Worm (Caenorhabditis elegans) whole organism, L4/young adult: ENCODE measurements around the gene srw-94.

ENCODE experiments used
- W03F9.2 ChIP-seq: fragments of 150-350 bp; optimal IDR thresholded peaks from 2 replicates; lab custom pipeline; 2014; ENCODE audit warnings: missing biosample characterization, missing genetic modification characterization
- dao-5 ChIP-seq: sonication (generic microtip); optimal IDR thresholded peaks from 2 replicates; lab custom pipeline; 2016; ENCODE audit warnings: missing genotype, missing genetic modification characterization, moderate library complexity, missing compliant biosample characterization
- him-1 ChIP-seq: sonication (generic microtip); optimal IDR thresholded peaks from 2 replicates; lab custom pipeline; 2016; ENCODE audit warnings: missing genotype, missing genetic modification reagents, missing genetic modification characterization, missing compliant biosample characterization

The srw-94 gene

ce11 chrIV:4809813-4810212 is 4.5 kb upstream of the srw-94 start, which contains the start of gene H06H21.37:
Gene H06H21.37 (minus strand): TSS chrIV:4809974.
- TF ChIP-seq dao-5 (tag; lab: Kevin White, UChicago) (no peak), him-1 (tag; lab: Kevin White, UChicago) (no peak), W03F9.2 (tag; lab: Kevin White, UChicago) (no peak)

ce11 chrIV:4810377-4810984 is 3.8 kb upstream of the srw-94 start, which contains the start of gene eif-1.A:
Gene eif-1.A (plus strand): TSS chrIV:4810934.
- TF ChIP-seq W03F9.2 (tag; lab: Kevin White, UChicago): peak; percentile 91
- TF ChIP-seq dao-5 (tag; lab: Kevin White, UChicago): no peak

- TF ChIP-seq W03F9.2 (tag; lab: Kevin White, UChicago) (no peak), him-1 (tag; lab: Kevin White, UChicago) (no peak), dao-5 (tag; lab: Kevin White, UChicago) (no peak)
These were observed 2.4 kb upstream of the srw-94 start, which contains the start of gene srw-95 for ce11 chrIV:4811863-4812262. Gene srw-95 (plus strand): TSS chrIV:4812075.

DNA sequence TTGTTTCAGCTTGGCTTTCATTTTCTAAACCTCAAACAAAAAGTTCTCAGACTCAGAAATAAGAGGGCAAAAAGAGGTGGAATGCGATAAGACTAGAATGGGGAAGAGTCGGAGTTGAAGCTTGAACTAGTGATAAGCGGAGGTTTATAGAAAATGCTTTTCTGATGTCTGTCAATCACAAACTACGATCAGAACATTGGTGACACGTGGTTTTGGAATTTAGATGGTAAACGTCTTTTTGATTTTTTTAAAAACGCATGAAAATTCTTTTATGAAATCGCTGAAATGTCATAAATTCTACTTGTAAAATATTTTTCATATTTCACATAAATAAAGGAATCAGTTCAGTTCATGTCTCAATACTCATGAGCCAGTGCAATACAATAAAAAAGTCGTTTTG is 6.8 kb downstream of the srw-94 start, which contains the start of gene H06H21.8:
TSS of gene H06H21.8 (minus strand) at position 78 of the 400 bp plus-strand sequence.
- TF ChIP-seq dao-5 (tag; lab: Kevin White, UChicago) (no peak), him-1 (tag; lab: Kevin White, UChicago) (no peak), W03F9.2 (tag; lab: Kevin White, UChicago) (no peak)

DNA sequence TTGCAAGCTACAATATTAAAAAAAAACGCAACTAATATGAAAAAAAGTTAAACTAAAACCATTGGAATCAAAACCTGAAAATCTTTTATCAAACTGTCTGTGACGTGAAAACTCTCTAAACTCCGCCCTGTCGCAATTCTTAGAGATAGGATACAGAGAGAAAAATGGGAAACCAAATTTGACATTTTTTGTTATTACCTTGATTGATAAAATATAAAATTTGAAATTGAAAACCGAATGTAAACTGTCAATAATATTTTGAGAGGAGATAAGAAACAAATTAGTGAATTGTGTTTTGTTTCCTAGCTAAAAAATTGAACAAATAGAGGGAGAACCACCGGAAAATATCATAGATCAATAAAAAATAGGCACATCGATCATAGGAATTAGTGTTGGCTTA is 7.6 kb downstream of the srw-94 start:
- no peak for TF ChIP-seq W03F9.2 (tag; lab: Kevin White, UChicago)
- TF ChIP-seq dao-5 (tag; lab: Kevin White, UChicago): no peak
- no peak for TF ChIP-seq him-1 (tag; lab: Kevin White, UChicago)

DNA sequence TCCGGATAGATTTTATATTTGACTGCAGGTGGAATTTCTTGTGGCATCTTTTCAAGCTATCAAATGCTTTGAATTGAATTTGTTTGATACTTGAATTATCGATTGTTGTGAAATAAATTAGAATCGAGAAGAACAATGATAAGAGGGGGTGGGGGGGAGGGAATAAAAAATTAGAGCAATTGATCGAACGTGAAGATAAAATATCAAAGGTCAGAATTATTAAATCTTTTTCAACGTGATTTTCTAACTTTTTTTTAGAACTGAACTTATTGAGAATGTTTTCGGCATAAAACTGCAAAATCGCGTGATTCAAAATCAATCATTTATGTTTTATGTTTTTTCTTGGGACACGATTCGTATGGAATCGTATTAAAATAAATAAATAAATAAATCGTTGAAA is 12.9 kb downstream of the srw-94 start, which contains the start of gene mpz-4:
TSS of gene mpz-4 (minus strand) at position 101 of the 400 bp plus-strand sequence.
- TF ChIP-seq him-1 (tag; lab: Kevin White, UChicago): no peak
- TF ChIP-seq W03F9.2 (tag; lab: Kevin White, UChicago): no peak
- TF ChIP-seq dao-5 (tag; lab: Kevin White, UChicago): no peak

DNA sequence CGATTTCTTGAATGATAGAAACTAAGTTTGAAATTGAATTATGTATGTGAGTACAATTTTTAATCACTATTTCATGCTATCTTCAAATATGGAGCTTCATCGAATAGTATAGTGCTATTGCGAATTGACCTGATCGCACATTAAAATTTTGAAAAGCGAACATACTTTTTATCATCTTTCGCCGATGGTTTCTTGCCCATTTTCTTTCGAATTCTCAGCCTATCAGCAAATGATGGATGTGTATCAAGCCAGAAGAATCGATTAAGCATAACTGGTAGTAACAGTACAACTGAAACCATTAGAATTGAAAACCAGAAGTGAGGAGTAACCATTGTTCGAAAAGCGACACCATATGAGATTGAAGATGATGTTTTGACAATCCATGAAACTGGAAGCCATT is 15.4 kb downstream of the srw-94 start:
- TF ChIP-seq W03F9.2 (tag; lab: Kevin White, UChicago) (no peak), dao-5 (tag; lab: Kevin White, UChicago) (no peak), him-1 (tag; lab: Kevin White, UChicago) (no peak)

DNA sequence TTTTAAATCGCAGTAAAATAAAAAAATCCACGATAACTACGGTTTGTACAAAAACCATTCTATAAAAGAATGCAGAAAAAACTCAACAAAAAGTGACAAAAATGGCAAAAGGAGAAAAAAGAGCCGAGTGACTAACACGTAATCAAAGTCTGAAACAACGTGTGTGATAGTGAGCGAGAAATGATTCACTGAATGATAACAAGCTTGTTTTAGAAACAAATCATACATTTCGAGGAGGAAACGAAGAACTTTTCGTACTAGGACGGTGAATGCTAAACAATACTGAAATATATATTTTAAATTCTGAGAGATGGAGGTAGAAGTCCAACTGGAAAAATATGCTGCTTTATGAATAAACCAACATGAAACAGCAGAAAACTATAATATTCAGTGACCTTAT is 27.7 kb downstream of the srw-94 start:
- TF ChIP-seq him-1 (tag; lab: Kevin White, UChicago) (no peak), W03F9.2 (tag; lab: Kevin White, UChicago) (no peak), dao-5 (tag; lab: Kevin White, UChicago) (no peak)

DNA sequence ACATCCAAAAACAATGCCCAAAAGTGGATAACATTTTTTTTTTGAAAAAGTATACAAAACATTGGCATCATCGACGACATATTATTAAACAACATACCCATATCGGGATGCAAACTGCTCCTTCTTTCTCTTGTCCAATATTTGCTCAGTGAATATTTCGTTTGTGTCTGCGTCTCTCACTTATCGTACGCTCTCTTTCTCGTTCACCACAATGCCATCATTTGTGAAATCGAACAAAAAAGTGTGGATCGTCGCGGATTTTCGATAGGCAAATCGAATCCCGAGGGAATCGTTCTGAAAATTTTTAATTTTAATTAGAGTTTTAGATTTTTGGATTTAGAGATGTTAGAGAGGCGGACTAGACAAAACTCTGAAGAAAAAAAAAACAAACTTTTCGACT is 32.5 kb downstream of the srw-94 start, which contains the start of gene tat-2:
TSS of gene tat-2 (minus strand) at position 101 of the 400 bp plus-strand sequence.
- TF ChIP-seq dao-5 (tag; lab: Kevin White, UChicago) (no peak), W03F9.2 (tag; lab: Kevin White, UChicago) (no peak), him-1 (tag; lab: Kevin White, UChicago) (no peak)

ce11 chrIV:4856195-4856594 is 41.9 kb downstream of the srw-94 start, which contains the start of gene Y17G9A.2:
Gene Y17G9A.2 (minus strand): TSS chrIV:4856295.
- TF ChIP-seq dao-5 (tag; lab: Kevin White, UChicago): no peak
- TF ChIP-seq him-1 (tag; lab: Kevin White, UChicago): no peak
- TF ChIP-seq W03F9.2 (tag; lab: Kevin White, UChicago): no peak

- no peak for TF ChIP-seq W03F9.2 (tag; lab: Kevin White, UChicago)
- no peak for TF ChIP-seq dao-5 (tag; lab: Kevin White, UChicago)
These were observed 44.3 kb downstream of the srw-94 start, which contains the start of gene Y17G9A.3 for ce11 chrIV:4858573-4858972. Gene Y17G9A.3 (minus strand): TSS chrIV:4858673.

DNA sequence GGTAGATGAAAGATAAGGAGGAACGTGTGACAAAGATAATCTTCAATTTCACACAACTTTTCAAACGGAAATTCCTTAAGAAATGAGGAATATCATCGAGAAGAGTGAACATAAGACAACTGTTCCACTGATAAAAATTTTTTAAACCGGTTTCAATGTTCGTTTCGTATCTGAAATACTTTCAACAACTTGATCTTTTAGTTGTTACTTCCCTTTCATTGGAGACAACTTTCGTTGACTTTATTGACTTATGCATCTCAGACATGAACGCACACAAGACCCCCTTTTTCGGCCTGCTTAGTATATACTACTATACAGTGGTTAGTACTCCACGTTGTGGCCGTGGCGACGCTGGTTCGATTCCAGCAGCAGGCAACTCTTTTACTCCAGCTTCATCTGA is 47.2 kb downstream of the srw-94 start, which contains the start of the genes Y17G9A.4 and str-173:
TSS of gene Y17G9A.4 (minus strand) at position 101 of the 400 bp plus-strand sequence.
TSS of gene str-173 (plus strand) at position 325 of the 400 bp plus-strand sequence.
- TF ChIP-seq dao-5 (tag; lab: Kevin White, UChicago) (no peak), him-1 (tag; lab: Kevin White, UChicago) (no peak), W03F9.2 (tag; lab: Kevin White, UChicago) (no peak)

- TF ChIP-seq him-1 (tag; lab: Kevin White, UChicago) (no peak), W03F9.2 (tag; lab: Kevin White, UChicago) (no peak)
These were observed 50.2 kb downstream of the srw-94 start for ce11 chrIV:4864524-4864923.

DNA sequence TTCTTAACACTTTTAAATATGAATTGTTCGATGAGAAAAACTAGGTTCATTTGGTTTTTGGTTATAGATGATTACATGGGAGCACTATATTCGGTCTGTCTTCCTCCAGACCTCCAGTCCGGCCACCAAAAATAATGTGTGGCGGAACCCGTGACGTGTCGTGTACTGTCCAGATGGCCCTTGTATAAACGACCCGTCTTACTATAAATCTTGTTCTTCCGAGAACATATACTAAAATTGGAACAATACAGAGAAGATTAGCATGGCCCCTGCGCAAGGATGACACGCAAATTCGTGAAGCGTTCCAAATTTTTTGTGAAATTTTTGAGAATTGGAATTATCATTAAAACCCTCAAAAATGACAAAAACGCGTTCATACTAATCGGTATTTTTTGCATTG is 52.3 kb downstream of the srw-94 start:
- no peak for TF ChIP-seq him-1 (tag; lab: Kevin White, UChicago)
- no peak for TF ChIP-seq dao-5 (tag; lab: Kevin White, UChicago)
- no peak for TF ChIP-seq W03F9.2 (tag; lab: Kevin White, UChicago)
